Worm (Caenorhabditis elegans): ENCODE results near the gene pmp-3.

ce11 chrV:14660608-14661355 lies 14.2 kb downstream of the pmp-3 start, which contains the start of gene srh-17:
- TF ChIP-seq fax-1 (tag; optimal IDR thresholded peaks at IDR 0.05), result no peak
- TF ChIP-seq zip-5 (tag; optimal IDR thresholded peaks at IDR 0.05), result no peak
- TF ChIP-seq nhr-11 (tag; optimal IDR thresholded peaks at IDR 0.05), result no peak
- no peak for TF ChIP-seq elt-2 (tag; optimal IDR thresholded peaks at IDR 0.05)
- TF ChIP-seq dmd-4 (tag; optimal IDR thresholded peaks at IDR 0.05; ENCODE audit: borderline replicate concordance), result no peak
- TF ChIP-seq dve-1 (tag; optimal IDR thresholded peaks at IDR 0.05), result no peak
- TF ChIP-seq pag-3 (tag; optimal IDR thresholded peaks at IDR 0.05; ENCODE audit: borderline replicate concordance), result no peak

Data from whole organism, late embryonic.